Worm (Caenorhabditis elegans) whole organism, L4/young adult: Measurements from ENCODE around the gene col-87.

Source experiments
- W03F9.2 ChIP-seq: fragments of 150-350 bp; optimal IDR thresholded peaks from 2 replicates; lab custom pipeline; 2014; ENCODE audit warnings: missing biosample characterization, missing genetic modification characterization
- dao-5 ChIP-seq: sonication (generic microtip); optimal IDR thresholded peaks from 2 replicates; lab custom pipeline; 2016; ENCODE audit warnings: missing genotype, missing genetic modification characterization, moderate library complexity, missing compliant biosample characterization
- him-1 ChIP-seq: sonication (generic microtip); optimal IDR thresholded peaks from 2 replicates; lab custom pipeline; 2016; ENCODE audit warnings: missing genotype, missing genetic modification reagents, missing genetic modification characterization, missing compliant biosample characterization

col-87 gene

ce11 chrII:14063044-14063500, 31.4 kb downstream of the col-87 start, which contains the start of gene lem-2:
Gene lem-2, plus strand, starts transcription at chrII:14063450.
- peak; percentile 25 for TF ChIP-seq him-1 (tag; lab: Kevin White, UChicago)
- peak; percentile 73 for TF ChIP-seq W03F9.2
- no peak for TF ChIP-seq dao-5 (tag; lab: Kevin White, UChicago)

DNA sequence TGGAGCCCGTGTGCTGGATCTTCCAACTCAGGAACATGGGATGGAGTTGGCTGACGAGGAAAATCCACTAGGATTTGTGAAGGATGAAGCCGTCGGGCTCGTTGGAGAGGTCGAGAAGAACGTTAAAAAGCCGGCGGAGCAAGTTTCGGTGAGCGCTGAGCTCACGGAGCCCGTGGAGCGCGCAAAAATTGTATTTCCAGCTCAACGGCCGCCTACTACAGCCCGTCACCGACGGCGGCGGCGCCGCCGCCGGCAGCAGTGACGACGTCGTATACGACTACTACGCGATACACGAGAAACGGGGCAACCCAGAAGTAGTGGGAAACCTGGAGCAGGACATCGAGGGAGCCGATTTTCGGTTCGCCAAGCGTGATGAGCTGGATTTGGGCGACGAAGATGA, 33.6 kb downstream of the col-87 start:
- TF ChIP-seq him-1 (tag; lab: Kevin White, UChicago), result no peak
- TF ChIP-seq W03F9.2, result no peak
- TF ChIP-seq dao-5 (tag; lab: Kevin White, UChicago), result no peak

DNA sequence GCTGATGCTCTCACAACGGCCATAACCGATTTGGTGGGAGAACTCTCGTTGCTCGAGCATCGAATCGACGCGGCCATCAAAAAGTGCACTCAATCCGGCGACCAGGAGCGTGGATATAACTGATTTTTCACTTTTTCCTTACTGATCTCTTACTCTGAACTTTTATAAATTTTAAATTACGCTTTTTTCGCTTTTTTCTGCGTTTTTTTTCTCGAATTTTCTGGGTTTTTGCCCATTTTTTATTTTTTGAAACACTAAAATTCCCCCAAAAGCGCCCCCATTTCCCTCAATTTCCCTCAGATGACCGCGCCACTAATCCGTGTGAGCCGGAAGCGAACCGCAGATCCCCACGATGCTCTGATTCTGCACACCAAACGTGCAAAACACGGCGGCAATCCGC, 34.1 kb downstream of the col-87 start, which contains the start of gene W01G7.4:
Gene W01G7.4 (plus strand): TSS at position 301 of the 400 bp plus-strand sequence.
- TF ChIP-seq W03F9.2, result no peak
- no peak for TF ChIP-seq him-1 (tag; lab: Kevin White, UChicago)
- TF ChIP-seq dao-5 (tag; lab: Kevin White, UChicago), result no peak

- TF ChIP-seq him-1 (tag; lab: Kevin White, UChicago) (peak; percentile 39), W03F9.2 (peak; percentile 93), dao-5 (tag; lab: Kevin White, UChicago) (no peak)
Observed at ce11 chrII:14059767-14060166, 34.7 kb downstream of the col-87 start, which contains the start of gene rpb-11. Gene rpb-11, plus strand, starts transcription at chrII:14060085.

DNA sequence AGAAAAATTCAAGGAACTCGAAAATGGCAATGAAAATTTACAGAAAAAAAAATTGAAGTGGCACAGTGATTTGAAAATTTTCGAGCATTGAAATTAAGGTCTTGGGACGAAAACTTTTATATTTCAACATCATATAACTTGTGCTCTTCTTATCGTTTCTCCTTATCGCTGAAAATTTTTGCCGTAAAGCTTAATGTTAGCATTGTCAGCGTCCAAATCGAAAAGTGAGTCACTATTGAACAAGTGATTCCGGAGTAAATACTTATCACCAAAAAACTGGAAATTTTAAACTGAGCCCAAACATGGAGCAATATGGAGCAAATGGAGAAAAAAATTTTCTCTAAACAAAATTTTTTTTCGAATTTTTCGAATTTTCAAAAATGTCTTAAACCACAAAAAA, 38.8 kb downstream of the col-87 start:
- no peak for TF ChIP-seq him-1 (tag; lab: Kevin White, UChicago)

- TF ChIP-seq W03F9.2 (no peak), him-1 (tag; lab: Kevin White, UChicago) (no peak), dao-5 (tag; lab: Kevin White, UChicago) (no peak)
Observed at ce11 chrII:14053141-14053540, 41.3 kb downstream of the col-87 start.

ce11 chrII:14052204-14052603, 42.3 kb downstream of the col-87 start, which contains the start of gene daf-5:
Gene daf-5, minus strand, starts transcription at chrII:14052304.
- TF ChIP-seq W03F9.2 (no peak), dao-5 (tag; lab: Kevin White, UChicago) (no peak), him-1 (tag; lab: Kevin White, UChicago) (no peak)

- TF ChIP-seq him-1 (tag; lab: Kevin White, UChicago), result no peak
- TF ChIP-seq W03F9.2, result no peak
- no peak for TF ChIP-seq dao-5 (tag; lab: Kevin White, UChicago)
Observed at ce11 chrII:14051474-14051934, 43.0 kb downstream of the col-87 start.

ce11 chrII:14050506-14050905, 44.0 kb downstream of the col-87 start:
- TF ChIP-seq dao-5 (tag; lab: Kevin White, UChicago), result no peak
- TF ChIP-seq W03F9.2, result no peak
- no peak for TF ChIP-seq him-1 (tag; lab: Kevin White, UChicago)

DNA sequence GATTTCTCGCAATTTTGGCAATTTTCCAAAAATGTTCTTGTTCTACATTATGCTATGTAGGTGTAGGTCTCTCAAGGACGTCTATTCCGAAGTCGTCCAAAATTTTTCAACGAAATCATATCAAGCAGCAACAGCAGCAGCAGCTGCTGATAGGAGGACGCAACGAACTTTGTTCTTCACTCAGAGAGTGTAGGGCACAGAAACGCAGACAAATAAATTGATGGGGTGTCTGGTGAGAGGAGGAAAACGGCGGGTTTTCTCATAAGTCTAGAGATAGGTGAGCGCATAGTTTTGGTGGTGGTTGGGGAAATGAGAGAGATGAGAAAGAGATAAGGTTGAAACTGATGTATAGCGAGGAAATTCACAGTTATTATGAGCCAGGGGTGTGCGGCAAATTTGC, 45.4 kb downstream of the col-87 start:
- no peak for TF ChIP-seq W03F9.2

DNA sequence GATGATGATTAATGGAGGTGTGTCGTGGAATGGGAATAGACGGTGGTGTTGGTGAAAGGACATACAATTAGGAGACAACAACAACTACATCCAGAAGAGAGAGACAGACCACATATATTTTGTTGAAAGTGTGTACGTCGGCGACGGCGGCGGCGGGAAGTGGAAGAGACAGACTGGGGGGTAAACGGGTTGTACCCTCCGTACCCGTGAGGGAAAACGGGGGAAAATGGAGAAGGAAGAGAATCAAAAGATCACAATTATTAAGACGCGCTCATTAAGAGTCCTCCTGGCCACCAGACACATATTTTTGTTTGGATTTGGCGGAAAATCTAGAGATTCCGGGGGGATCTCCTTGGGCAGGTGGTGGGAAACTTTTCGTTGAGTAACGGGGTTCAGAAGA, 48.0 kb downstream of the col-87 start:
- no peak for TF ChIP-seq dao-5 (tag; lab: Kevin White, UChicago)
- no peak for TF ChIP-seq W03F9.2

ce11 chrII:14045934-14046470, 48.5 kb downstream of the col-87 start:
- TF ChIP-seq him-1 (tag; lab: Kevin White, UChicago), result no peak
- no peak for TF ChIP-seq W03F9.2
- TF ChIP-seq dao-5 (tag; lab: Kevin White, UChicago), result no peak

ce11 chrII:14045235-14045634, 49.3 kb downstream of the col-87 start:
- no peak for TF ChIP-seq dao-5 (tag; lab: Kevin White, UChicago)
- TF ChIP-seq him-1 (tag; lab: Kevin White, UChicago), result no peak
- no peak for TF ChIP-seq W03F9.2

DNA sequence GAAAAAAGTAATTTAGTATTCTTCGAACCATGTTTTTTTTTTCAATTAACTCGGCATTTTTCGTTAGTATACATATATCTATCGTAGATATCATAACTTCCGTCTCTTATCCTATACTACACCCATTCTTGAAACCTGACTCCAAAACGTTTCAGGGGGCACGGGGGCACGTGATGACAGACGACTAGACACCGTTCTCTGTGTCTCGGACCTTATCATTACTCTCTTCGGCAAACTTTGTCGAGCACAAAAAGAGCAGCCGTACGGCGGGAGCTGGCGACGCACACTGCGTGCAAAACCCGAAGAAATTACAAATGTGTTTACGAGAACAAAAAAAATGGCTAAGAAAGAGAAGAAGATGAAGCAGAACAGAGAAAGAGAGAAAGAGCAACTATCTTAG, 50.3 kb downstream of the col-87 start:
- TF ChIP-seq W03F9.2, result peak; percentile 33
- no peak for TF ChIP-seq dao-5 (tag; lab: Kevin White, UChicago)
- TF ChIP-seq him-1 (tag; lab: Kevin White, UChicago), result peak; percentile 83
